Worm (Caenorhabditis elegans) whole organism, L2 larva: Measurements from ENCODE around the gene ctsa-1.2.

Experiments used
- ama-1 ChIP-seq: fragments of 150-350 bp; optimal IDR thresholded peaks from 2 replicates; lab custom pipeline; 2018; ENCODE audit warnings: inconsistent platforms
- nhr-129 ChIP-seq: fragments of 150-350 bp; optimal IDR thresholded peaks from 2 replicates; lab custom pipeline; 2014; ENCODE audit warnings: missing biosample characterization, missing genetic modification characterization
- nhr-6 ChIP-seq: fragments of 150-350 bp; optimal IDR thresholded peaks from 2 replicates; lab custom pipeline; 2014; ENCODE audit warnings: missing biosample characterization, missing genetic modification characterization
- ztf-1 ChIP-seq: fragments of 200-800 bp; sonication (Bioruptor generic); conservative IDR thresholded peaks from 2 replicates; pipeline ENCODE4 v1.3.6; 2022; ENCODE audit warnings: missing genetic modification characterization, missing compliant biosample characterization

DNA sequence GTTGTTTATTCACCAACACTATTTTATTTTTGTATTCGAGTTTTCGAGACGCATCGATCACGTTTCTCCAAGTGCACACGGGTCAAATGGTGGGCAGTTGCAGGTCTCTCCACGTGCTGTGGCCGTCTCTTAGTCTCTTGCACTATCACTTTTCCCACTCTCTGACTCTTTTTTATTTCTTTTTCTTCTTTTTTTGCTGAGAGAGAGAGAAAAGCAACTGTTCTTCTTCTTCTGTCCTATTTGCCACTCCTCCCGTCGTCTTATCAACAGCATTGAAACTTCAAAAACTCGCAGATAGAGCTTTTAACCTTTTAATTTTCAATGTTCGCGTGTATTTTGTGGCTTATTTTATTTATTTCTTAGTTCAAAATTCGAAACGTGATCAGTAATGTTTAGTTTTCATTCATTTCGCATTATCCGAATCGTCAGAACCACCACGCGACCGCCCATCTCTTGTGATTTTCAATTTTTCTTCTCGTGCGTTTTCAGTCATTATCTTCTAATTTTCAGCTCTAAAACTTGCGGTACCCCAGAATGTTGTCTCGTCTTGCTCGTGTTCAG, 10.5 kb upstream of the ctsa-1.2 start, which contains the start of gene alh-8:
- TF ChIP-seq ama-1 (no peak), nhr-129 (tag; lab: Kevin White, UChicago) (peak; percentile 69), nhr-6 (tag; lab: Kevin White, UChicago) (no peak), ztf-1 (GFP tag; lab: Robert Waterston, UW) (no peak)
